Fruit fly (Drosophila melanogaster): ENCODE data around the gene vsg.

DNA sequence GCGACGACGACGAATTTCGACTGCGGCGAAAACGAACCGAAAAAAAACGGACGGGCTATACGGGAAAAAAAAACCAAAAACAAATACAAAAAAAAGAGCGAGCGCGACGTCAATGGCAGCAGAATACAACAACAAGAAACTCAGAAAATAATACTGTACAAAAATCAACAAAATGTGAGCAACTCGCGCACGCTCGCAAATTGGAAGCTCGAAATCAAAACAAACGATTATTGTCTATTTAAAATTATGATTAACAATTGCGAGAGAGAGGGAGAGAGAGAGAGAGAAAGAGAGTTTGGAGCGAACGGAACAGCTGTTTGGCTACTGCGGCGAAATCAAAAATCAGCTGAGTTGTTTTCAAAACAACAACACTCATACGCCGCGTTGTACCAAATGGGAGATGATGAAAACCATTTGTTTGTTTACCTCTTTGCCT, 38.6 kb upstream of the vsg start:
- peak; percentile 9 for TF ChIP-seq fru (GFP tag; optimal IDR thresholded peaks at IDR 0.05)
- TF ChIP-seq Myc (optimal IDR thresholded peaks at IDR 0.05) = no peak
- no peak for TF ChIP-seq usp (GFP tag; optimal IDR thresholded peaks at IDR 0.05)
- TF ChIP-seq dsf (GFP tag; optimal IDR thresholded peaks at IDR 0.05; ENCODE audit: borderline replicate concordance) = no peak
- TF ChIP-seq OdsH (GFP tag; optimal IDR thresholded peaks at IDR 0.05) = peak; percentile 13
- no peak for TF ChIP-seq Dfd (GFP tag; optimal IDR thresholded peaks at IDR 0.05)
- TF ChIP-seq pan (optimal IDR thresholded peaks at IDR 0.05) = no peak
- peak; percentile 93 for TF ChIP-seq Sp1 (GFP tag; optimal IDR thresholded peaks at IDR 0.05)

Measured in whole organism, wandering third instar larva.